Fruit fly (Drosophila melanogaster) whole organism, wandering third instar larva: ENCODE data around the gene CG5521.

ENCODE experiments used
- Abd-B ChIP-seq: fragments of >200 bp; optimal IDR thresholded peaks from 2 replicates; lab custom pipeline; 2017; ENCODE audit warnings: missing biosample characterization, missing genetic modification characterization
- CG32264 ChIP-seq: fragments of 200-800 bp; sonication (Bioruptor generic); optimal IDR thresholded peaks from 2 replicates; lab custom pipeline; 2016; ENCODE audit warnings: missing biosample characterization, missing genetic modification characterization
- CG9705 ChIP-seq: fragments of 200-800 bp; sonication (Bioruptor generic); optimal IDR thresholded peaks from 2 replicates; lab custom pipeline; 2018; ENCODE audit warnings: missing biosample characterization, mild to moderate bottlenecking, missing genetic modification characterization
- CrebA ChIP-seq: fragments of 200-800 bp; sonication (Bioruptor generic); optimal IDR thresholded peaks from 2 replicates; lab custom pipeline; 2016; ENCODE audit warnings: missing biosample characterization, mild to moderate bottlenecking, missing genetic modification characterization, borderline replicate concordance
- Dfd ChIP-seq: fragments of >200 bp; optimal IDR thresholded peaks from 2 replicates; lab custom pipeline; 2017; ENCODE audit warnings: missing biosample characterization, missing genetic modification characterization
- Dif ChIP-seq: fragments of 200-275, 200-300 bp; sonication (Bioruptor generic); optimal IDR thresholded peaks from 2 replicates; lab custom pipeline; 2018; ENCODE audit warnings: missing biosample characterization, missing genetic modification characterization; ENCODE audit not compliant: partially characterized antibody
- GATAd ChIP-seq: sonication (Bioruptor generic); optimal IDR thresholded peaks from 2 replicates; lab custom pipeline; 2016; ENCODE audit warnings: missing biosample characterization, missing genetic modification characterization
- HLH106 ChIP-seq: fragments of 200-800 bp; optimal IDR thresholded peaks from 3 replicates; lab custom pipeline; 2019; ENCODE audit warnings: missing biosample characterization, mild to moderate bottlenecking, missing genetic modification characterization, moderate library complexity
- Hr78 ChIP-seq: fragments of >200 bp; optimal IDR thresholded peaks from 2 replicates; lab custom pipeline; 2017; ENCODE audit warnings: missing biosample characterization, missing genetic modification characterization
- Hr83 ChIP-seq: fragments of 200-300 bp; sonication (Bioruptor generic); optimal IDR thresholded peaks from 2 replicates; lab custom pipeline; 2016; ENCODE audit warnings: missing biosample characterization, mild to moderate bottlenecking, missing genetic modification characterization, moderate library complexity; ENCODE audit not compliant: poor library complexity, severe bottlenecking
- Jra ChIP-seq: sonication (Bioruptor generic); optimal IDR thresholded peaks from 2 replicates; lab custom pipeline; 2016; ENCODE audit warnings: missing biosample characterization, missing genetic modification characterization
- Mio ChIP-seq: sonication (Bioruptor generic); optimal IDR thresholded peaks from 2 replicates; lab custom pipeline; 2016; ENCODE audit warnings: missing biosample characterization, missing genetic modification characterization
- Myc ChIP-seq: fragments of >200 bp; optimal IDR thresholded peaks from 2 replicates; lab custom pipeline; 2017
- N ChIP-seq: fragments of >200 bp; optimal IDR thresholded peaks from 2 replicates; lab custom pipeline; 2018; ENCODE audit warnings: missing biosample characterization, missing external identifiers, missing genetic modification characterization
- OdsH ChIP-seq: fragments of 200-800 bp; sonication (Bioruptor generic); optimal IDR thresholded peaks from 2 replicates; lab custom pipeline; 2016; ENCODE audit warnings: missing biosample characterization, mild to moderate bottlenecking, missing genetic modification characterization
- Rel ChIP-seq, 2 experiments: fragments of 200-800 bp; sonication (Bioruptor generic) in 1 of 2; optimal IDR thresholded peaks; 2 replicates in 1 of 2; 3 replicates in 1 of 2; lab custom pipeline; 2016 to 2019; ENCODE audit warnings: mild to moderate bottlenecking in 2 of 2, missing biosample characterization in 2 of 2, missing genetic modification characterization in 2 of 2, moderate library complexity in 1 of 2
- Sp1 ChIP-seq: fragments of 200-800 bp; sonication (Bioruptor generic); optimal IDR thresholded peaks from 3 replicates; lab custom pipeline; 2019; ENCODE audit warnings: missing biosample characterization, mild to moderate bottlenecking, missing genetic modification characterization, moderate library complexity
- br ChIP-seq: fragments of 200-800 bp; sonication (Bioruptor generic); optimal IDR thresholded peaks from 2 replicates; lab custom pipeline; 2016; ENCODE audit warnings: missing biosample characterization, missing genetic modification characterization
- brk ChIP-seq: fragments of 200-800 bp; sonication (Bioruptor generic); optimal IDR thresholded peaks from 2 replicates; lab custom pipeline; 2016; ENCODE audit warnings: missing biosample characterization, mild to moderate bottlenecking, missing genetic modification characterization
- dmrt93B ChIP-seq: fragments of 200-800 bp; sonication (Bioruptor generic); optimal IDR thresholded peaks from 2 replicates; lab custom pipeline; 2018; ENCODE audit warnings: missing biosample characterization, mild to moderate bottlenecking, missing genetic modification characterization
- ey ChIP-seq: fragments of 200-800 bp; sonication (Bioruptor generic); optimal IDR thresholded peaks from 2 replicates; lab custom pipeline; 2016; ENCODE audit warnings: missing biosample characterization, missing genetic modification characterization
- foxo ChIP-seq, 2 experiments: fragments of 200-800 bp; sonication (Bioruptor generic); optimal IDR thresholded peaks; 2 replicates in 1 of 2; 3 replicates in 1 of 2; lab custom pipeline; 2016 to 2017; ENCODE audit warnings: missing biosample characterization in 2 of 2, missing genetic modification characterization in 2 of 2
- h ChIP-seq: fragments of 200-800 bp; sonication (Bioruptor generic); optimal IDR thresholded peaks from 3 replicates; lab custom pipeline; 2016; ENCODE audit warnings: missing biosample characterization, mild to moderate bottlenecking, missing genetic modification characterization
- lola ChIP-seq: fragments of >200 bp; optimal IDR thresholded peaks from 2 replicates; lab custom pipeline; 2017; ENCODE audit warnings: missing biosample characterization, missing genetic modification characterization
- psq ChIP-seq: fragments of 200-800 bp; sonication (Bioruptor generic); optimal IDR thresholded peaks from 3 replicates; lab custom pipeline; 2017; ENCODE audit warnings: missing biosample characterization, mild to moderate bottlenecking, missing genetic modification characterization, moderate library complexity
- rgr ChIP-seq: fragments of 200-800 bp; sonication (Bioruptor generic); optimal IDR thresholded peaks from 3 replicates; lab custom pipeline; 2016; ENCODE audit warnings: missing biosample characterization, mild to moderate bottlenecking, missing genetic modification characterization
- sage ChIP-seq: fragments of 200-800 bp; sonication (Bioruptor generic); optimal IDR thresholded peaks from 2 replicates; lab custom pipeline; 2016; ENCODE audit warnings: missing biosample characterization, mild to moderate bottlenecking, missing genetic modification characterization
- sv ChIP-seq: fragments of 200-800 bp; sonication (Bioruptor generic); optimal IDR thresholded peaks from 3 replicates; lab custom pipeline; 2016; ENCODE audit warnings: missing biosample characterization, missing genetic modification characterization
- tai ChIP-seq: sonication (Bioruptor generic); optimal IDR thresholded peaks from 2 replicates; lab custom pipeline; 2016; ENCODE audit warnings: missing biosample characterization, missing genetic modification characterization
- usp ChIP-seq: fragments of >200 bp; optimal IDR thresholded peaks from 2 replicates; lab custom pipeline; 2017; ENCODE audit warnings: missing biosample characterization, missing genetic modification characterization
- woc ChIP-seq: sonication (Bioruptor generic); optimal IDR thresholded peaks from 2 replicates; lab custom pipeline; 2016; ENCODE audit warnings: missing biosample characterization, mild to moderate bottlenecking, missing genetic modification characterization

The CG5521 gene

dm6 chr3R:26999452-26999851 lies 32.7 kb downstream of the CG5521 start, which contains the start of gene CG31077:
Gene CG31077, plus strand, starts transcription at chr3R:26999752.
- TF ChIP-seq Sp1 (GFP tag; lab: Kevin White, UChicago) (no peak), N (no peak), br (GFP tag; lab: Kevin White, UChicago) (no peak), Mio (no peak)

dm6 chr3R:27002787-27003186 lies 36.1 kb downstream of the CG5521 start:
- TF ChIP-seq Dif (no peak), N (no peak), dmrt93B (no peak), GATAd (no peak), woc (GFP tag; lab: Kevin White, UChicago) (no peak), Rel (GFP tag; optimal IDR thresholded peaks at IDR 0.05; lab: Kevin White, UChicago) (no peak), Rel (tag; optimal IDR thresholded peaks at IDR 0.05; lab: Kevin White, UChicago) (no peak), HLH106 (tag; lab: Kevin White, UChicago) (no peak), Abd-B (no peak), Myc (lab: Kevin White, UChicago) (no peak), foxo (GFP tag; optimal IDR thresholded peaks at IDR 0.05; lab: Kevin White, UChicago) (no peak), CG32264 (GFP tag; lab: Kevin White, UChicago) (no peak), br (GFP tag; lab: Kevin White, UChicago) (no peak), OdsH (no peak), usp (GFP tag; lab: Kevin White, UChicago) (no peak), Hr83 (GFP tag; lab: Kevin White, UChicago) (no peak), psq (GFP tag; lab: Kevin White, UChicago) (no peak), tai (GFP tag; lab: Kevin White, UChicago) (no peak), sage (GFP tag; lab: Kevin White, UChicago) (no peak), CrebA (GFP tag; lab: Kevin White, UChicago) (no peak)

- no peak for TF ChIP-seq dmrt93B
Observed at dm6 chr3R:27005338-27005737, 38.6 kb downstream of the CG5521 start, which contains the start of gene CG6296. Gene CG6296, minus strand, starts transcription at chr3R:27005469.

dm6 chr3R:27007022-27007421 lies 40.3 kb downstream of the CG5521 start, which contains the start of gene CG6295:
Gene CG6295, minus strand, starts transcription at chr3R:27007055.
- TF ChIP-seq brk (no peak), N (no peak)

DNA sequence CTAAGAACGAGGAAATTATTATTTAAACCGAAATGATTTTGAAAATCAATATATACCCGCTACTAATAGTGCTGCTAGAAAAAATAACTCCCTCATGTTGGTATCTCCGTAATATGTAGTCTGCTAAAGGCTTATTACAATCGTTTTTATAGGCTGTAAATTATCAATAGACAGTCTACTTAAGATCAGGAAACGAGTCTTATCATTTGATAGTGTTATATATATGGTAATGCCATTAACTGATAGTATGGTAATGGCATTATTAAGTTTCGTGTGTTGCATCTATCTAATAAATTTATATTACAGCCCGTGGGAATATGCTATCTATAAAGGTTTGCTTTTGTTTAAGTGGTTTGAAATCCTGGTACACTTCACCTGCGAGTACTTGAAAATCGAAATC lies 51.5 kb downstream of the CG5521 start, which contains the start of gene CG17192:
CG17192 (minus strand) TSS at position 101 of the 400 bp plus-strand sequence.
- TF ChIP-seq Hr83 (GFP tag; lab: Kevin White, UChicago) (no peak), Dfd (GFP tag; lab: Kevin White, UChicago) (no peak), h (no peak), CG32264 (GFP tag; lab: Kevin White, UChicago) (no peak), CrebA (GFP tag; lab: Kevin White, UChicago) (no peak), brk (no peak), sv (GFP tag; lab: Kevin White, UChicago) (no peak), N (no peak), tai (GFP tag; lab: Kevin White, UChicago) (no peak), rgr (GFP tag; lab: Kevin White, UChicago) (no peak), Jra (no peak), woc (GFP tag; lab: Kevin White, UChicago) (no peak), ey (GFP tag; lab: Kevin White, UChicago) (no peak), GATAd (no peak), Abd-B (no peak), usp (GFP tag; lab: Kevin White, UChicago) (no peak), lola (GFP tag; lab: Kevin White, UChicago) (no peak), CG9705 (GFP tag; lab: Kevin White, UChicago) (no peak), Hr78 (GFP tag; lab: Kevin White, UChicago) (no peak), dmrt93B (no peak)

DNA sequence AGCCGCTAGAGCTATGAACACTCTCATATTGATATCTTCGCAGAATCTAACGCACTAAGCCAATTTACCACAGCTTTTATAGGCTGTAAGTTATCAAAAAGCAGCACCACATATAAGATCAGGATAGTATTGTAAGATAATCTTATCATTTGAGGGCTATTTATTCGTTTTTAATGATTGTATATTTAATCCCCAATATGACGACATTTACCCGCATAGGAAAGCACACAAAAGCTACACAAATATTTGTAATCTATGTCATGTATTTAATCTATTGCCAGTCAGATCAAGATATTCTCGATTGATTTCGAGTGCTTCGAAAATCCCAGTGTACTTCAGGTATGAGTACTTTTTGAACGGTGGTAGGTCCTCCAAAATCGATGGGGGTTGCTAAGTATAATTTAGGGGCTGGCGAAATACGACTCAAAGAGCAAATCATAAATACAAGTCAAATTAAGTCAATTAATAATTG lies 53.0 kb downstream of the CG5521 start, which contains the start of gene CG17191:
CG17191 (minus strand) TSS at position 51 of the 472 bp plus-strand sequence.
- TF ChIP-seq Jra (no peak), Rel (GFP tag; optimal IDR thresholded peaks at IDR 0.05; lab: Kevin White, UChicago) (no peak), Rel (tag; optimal IDR thresholded peaks at IDR 0.05; lab: Kevin White, UChicago) (peak; percentile 29), N (no peak), brk (no peak), CrebA (GFP tag; lab: Kevin White, UChicago) (no peak), dmrt93B (no peak)
